Worm (Caenorhabditis elegans) whole organism, L1 larva: ENCODE data around the gene asp-1.

Source experiments
- aha-1 ChIP-seq: fragments of 150-350 bp; optimal IDR thresholded peaks from 2 replicates; lab custom pipeline; 2014; ENCODE audit warnings: missing biosample characterization, missing genetic modification characterization
- aly-2 ChIP-seq: fragments of 150-350 bp; optimal IDR thresholded peaks from 2 replicates; lab custom pipeline; 2014; ENCODE audit warnings: missing biosample characterization, missing genetic modification characterization
- ama-1 ChIP-seq: fragments of 150-350 bp; optimal IDR thresholded peaks from 2 replicates; lab custom pipeline; 2014
- blmp-1 ChIP-seq: fragments of 150-350 bp; optimal IDR thresholded peaks from 2 replicates; lab custom pipeline; 2014; ENCODE audit warnings: missing biosample characterization, missing genetic modification characterization
- elt-3 ChIP-seq, 6 experiments: fragments of 150-350 bp in 1 of 6; sonication (generic microtip); optimal IDR thresholded peaks; 2 replicates each; lab custom pipeline; 2017 to 2018; ENCODE audit warnings: missing biosample characterization in 6 of 6, missing genetic modification characterization in 6 of 6, inconsistent platforms in 1 of 6
- fos-1 ChIP-seq: fragments of 150-350 bp; optimal IDR thresholded peaks from 2 replicates; lab custom pipeline; 2014; ENCODE audit warnings: missing biosample characterization, missing genetic modification characterization
- jun-1 ChIP-seq: fragments of 150-350 bp; optimal IDR thresholded peaks from 2 replicates; lab custom pipeline; 2014; ENCODE audit warnings: missing biosample characterization, missing genetic modification reagents, missing genetic modification characterization
- lin-13 ChIP-seq: fragments of 150-350 bp; optimal IDR thresholded peaks from 2 replicates; lab custom pipeline; 2014; ENCODE audit warnings: missing biosample characterization, missing genetic modification reagents, missing genetic modification characterization
- lir-3 ChIP-seq: sonication (generic microtip); optimal IDR thresholded peaks from 2 replicates; lab custom pipeline; 2016; ENCODE audit warnings: mild to moderate bottlenecking, missing genetic modification characterization, moderate library complexity, missing compliant biosample characterization; ENCODE audit not compliant: poor library complexity
- nhr-11 ChIP-seq: fragments of 150-350 bp; optimal IDR thresholded peaks from 2 replicates; lab custom pipeline; 2014; ENCODE audit warnings: missing biosample characterization, missing genetic modification characterization
- nhr-76 ChIP-seq: sonication (generic microtip); optimal IDR thresholded peaks from 2 replicates; lab custom pipeline; 2017; ENCODE audit warnings: missing biosample characterization, missing genetic modification characterization
- tbx-2 ChIP-seq: sonication (generic microtip); optimal IDR thresholded peaks from 2 replicates; lab custom pipeline; 2016; ENCODE audit warnings: missing genetic modification characterization, missing compliant biosample characterization
- ztf-4 ChIP-seq: fragments of 150-350 bp; optimal IDR thresholded peaks from 2 replicates; lab custom pipeline; 2014; ENCODE audit warnings: missing biosample characterization, missing genetic modification characterization

DNA sequence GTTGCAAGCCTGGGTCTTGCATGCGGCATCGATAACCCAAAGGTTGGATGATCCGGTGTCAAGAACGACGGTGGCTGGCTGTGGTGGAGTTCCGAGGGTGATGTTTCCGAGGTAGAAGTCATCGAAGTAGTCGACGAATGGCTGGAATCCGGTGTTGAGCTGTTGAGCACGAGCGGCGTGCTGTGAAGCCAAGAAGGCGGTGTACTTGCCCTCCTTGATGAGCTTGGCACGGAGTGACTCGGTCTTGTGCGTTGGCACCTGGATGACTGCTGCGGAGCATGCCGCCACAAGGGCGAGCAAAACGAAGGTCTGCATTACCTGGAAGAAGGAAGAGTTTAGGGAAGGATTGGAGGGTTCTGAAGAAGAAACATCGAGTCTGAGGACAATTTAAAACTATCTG is at the start of gene asp-1:
- TF ChIP-seq aha-1 (tag; lab: Kevin White, UChicago) (no peak), blmp-1 (tag; lab: Kevin White, UChicago) (no peak), jun-1 (no peak), ama-1 (lab: Kevin White, UChicago) (no peak), lir-3 (no peak), ztf-4 (no peak), nhr-11 (tag; lab: Kevin White, UChicago) (no peak), elt-3 (tag; optimal IDR thresholded peaks at IDR 0.05; lab: Kevin White, UChicago) (no peak), aly-2 (no peak), tbx-2 (tag; lab: Kevin White, UChicago) (no peak), fos-1 (tag; lab: Kevin White, UChicago) (no peak), nhr-76 (tag; lab: Kevin White, UChicago) (no peak), lin-13 (GFP tag; lab: Kevin White, UChicago) (no peak)
